Worm (Caenorhabditis elegans) whole organism, young adult: ENCODE measurements around the gene snt-1.

ENCODE experiments used
- B0019.2 ChIP-seq: fragments of 200-800 bp; sonication (Bioruptor generic); conservative IDR thresholded peaks from 2 replicates; pipeline ENCODE4 v1.3.6; 2022; ENCODE audit warnings: missing genetic modification reagents, missing genetic modification characterization, missing compliant biosample characterization
- B0035.1 ChIP-seq: sonication (generic microtip); optimal IDR thresholded peaks from 2 replicates; lab custom pipeline; 2016; ENCODE audit warnings: missing genetic modification characterization, mild to moderate bottlenecking, missing compliant biosample characterization, missing genotype, missing genetic modification reagents
- D2030.7 ChIP-seq: fragments of 200-800 bp; sonication (Bioruptor generic); IDR thresholded peaks from 2 replicates; pipeline ENCODE4 v1.3.6; 2022; ENCODE audit warnings: missing genetic modification reagents, missing genetic modification characterization, missing compliant biosample characterization
- F22D6.2 ChIP-seq: sonication (generic microtip); optimal IDR thresholded peaks from 2 replicates; lab custom pipeline; 2016; ENCODE audit warnings: mild to moderate bottlenecking, missing genetic modification characterization, missing compliant biosample characterization
- F57C9.4 ChIP-seq: sonication (generic microtip); optimal IDR thresholded peaks from 2 replicates; lab custom pipeline; 2017; ENCODE audit warnings: mild to moderate bottlenecking, missing genetic modification characterization, missing compliant biosample characterization
- Y67H2A.10 ChIP-seq: fragments of 200-800 bp; sonication (Bioruptor generic); conservative IDR thresholded peaks from 2 replicates; pipeline ENCODE4 v1.3.6; 2022; ENCODE audit warnings: missing genetic modification reagents, missing genetic modification characterization, missing compliant biosample characterization
- ZK185.1 ChIP-seq: sonication (generic microtip); optimal IDR thresholded peaks from 2 replicates; lab custom pipeline; 2016; ENCODE audit warnings: mild to moderate bottlenecking, missing genetic modification characterization, missing compliant biosample characterization; ENCODE audit not compliant: poor library complexity, severe bottlenecking
- attf-5 ChIP-seq: fragments of 200-800 bp; sonication (Bioruptor generic); optimal IDR thresholded peaks from 2 replicates; lab custom pipeline; 2018; ENCODE audit warnings: mild to moderate bottlenecking, missing genetic modification characterization, missing compliant biosample characterization
- cebp-1 ChIP-seq, 2 experiments: fragments of 200-800 bp in 1 of 2; sonication (Bioruptor generic) in 1 of 2; sonication (generic microtip) in 1 of 2; IDR thresholded peaks in 1 of 2; optimal IDR thresholded peaks in 1 of 2; 2 replicates each; pipeline versions ENCODE4 v1.3.6 to Lab custom; 2017 to 2022; ENCODE audit warnings: missing compliant biosample characterization in 2 of 2, missing genetic modification characterization in 2 of 2, mild to moderate bottlenecking in 1 of 2, missing genetic modification reagents in 1 of 2, moderate library complexity in 1 of 2
- ceh-100 ChIP-seq: fragments of 200-800 bp; sonication (Bioruptor generic); IDR thresholded peaks from 2 replicates; pipeline ENCODE4 v1.3.6; 2022; ENCODE audit warnings: missing genetic modification reagents, missing genetic modification characterization, missing compliant biosample characterization
- ceh-27 ChIP-seq: fragments of 200-800 bp; sonication (Bioruptor generic); optimal IDR thresholded peaks from 2 replicates; lab custom pipeline; 2018; ENCODE audit warnings: mild to moderate bottlenecking, missing genetic modification characterization, moderate library complexity, missing compliant biosample characterization
- dox-1 ChIP-seq: fragments of 200-800 bp; sonication (Bioruptor generic); IDR thresholded peaks from 2 replicates; pipeline ENCODE4 v1.3.6; 2022; ENCODE audit warnings: missing genetic modification reagents, missing genetic modification characterization, missing compliant biosample characterization
- efl-1 ChIP-seq: fragments of 150-350 bp; optimal IDR thresholded peaks from 2 replicates; lab custom pipeline; 2014; ENCODE audit warnings: missing biosample characterization, missing genetic modification reagents, missing genetic modification characterization
- egrh-3 ChIP-seq: fragments of 200-800 bp; sonication (Bioruptor generic); IDR thresholded peaks from 2 replicates; pipeline ENCODE4 v1.3.6; 2022; ENCODE audit warnings: missing genetic modification reagents, missing genetic modification characterization, missing compliant biosample characterization
- ekl-4 ChIP-seq: fragments of 200-800 bp; sonication (Bioruptor generic); IDR thresholded peaks from 2 replicates; pipeline ENCODE4 v1.3.6; 2022; ENCODE audit warnings: missing genetic modification reagents, missing genetic modification characterization, missing compliant biosample characterization
- him-1 ChIP-seq: sonication (generic microtip); optimal IDR thresholded peaks from 2 replicates; lab custom pipeline; 2016; ENCODE audit warnings: missing genotype, missing genetic modification reagents, missing genetic modification characterization, missing compliant biosample characterization
- hlh-12 ChIP-seq: sonication (generic microtip); optimal IDR thresholded peaks from 2 replicates; lab custom pipeline; 2016; ENCODE audit warnings: missing genetic modification characterization, missing compliant biosample characterization
- hmg-1.2 ChIP-seq: fragments of 200-800 bp; sonication (Bioruptor generic); IDR thresholded peaks from 2 replicates; pipeline ENCODE4 v1.3.6; 2022; ENCODE audit warnings: missing genetic modification reagents, missing genetic modification characterization, missing compliant biosample characterization
- hrde-1 ChIP-seq: sonication (generic microtip); optimal IDR thresholded peaks from 2 replicates; lab custom pipeline; 2016; ENCODE audit warnings: missing genetic modification characterization, mild to moderate bottlenecking, missing compliant biosample characterization, moderate library complexity, missing genotype, missing genetic modification reagents, borderline replicate concordance
- lir-1 ChIP-seq: fragments of 200-800 bp; sonication (Bioruptor generic); conservative IDR thresholded peaks from 2 replicates; pipeline ENCODE4 v1.3.6; 2022; ENCODE audit warnings: missing genetic modification reagents, missing genetic modification characterization, missing compliant biosample characterization
- madf-3 ChIP-seq: fragments of 200-800 bp; sonication (Bioruptor generic); IDR thresholded peaks from 2 replicates; pipeline ENCODE4 v1.3.6; 2022; ENCODE audit warnings: missing genetic modification reagents, missing genetic modification characterization, missing compliant biosample characterization
- madf-8 ChIP-seq: fragments of 200-800 bp; sonication (Bioruptor generic); conservative IDR thresholded peaks from 2 replicates; pipeline ENCODE4 v1.3.6; 2022; ENCODE audit warnings: missing genetic modification reagents, missing genetic modification characterization, missing compliant biosample characterization
- mxl-1 ChIP-seq: sonication (generic microtip); optimal IDR thresholded peaks from 2 replicates; lab custom pipeline; 2016; ENCODE audit warnings: missing genetic modification characterization, missing compliant biosample characterization
- nhr-120 ChIP-seq: fragments of 200-800 bp; sonication (Bioruptor generic); IDR thresholded peaks from 2 replicates; pipeline ENCODE4 v1.3.6; 2022; ENCODE audit warnings: missing genetic modification characterization, missing compliant biosample characterization
- nhr-27 ChIP-seq: fragments of 200-800 bp; sonication (Bioruptor generic); optimal IDR thresholded peaks from 2 replicates; lab custom pipeline; 2018; ENCODE audit warnings: mild to moderate bottlenecking, missing genetic modification characterization, moderate library complexity, missing compliant biosample characterization
- nhr-80 ChIP-seq: sonication (generic microtip); optimal IDR thresholded peaks from 2 replicates; lab custom pipeline; 2016; ENCODE audit warnings: missing genetic modification characterization, missing compliant biosample characterization
- pha-4 ChIP-seq: fragments of 150-350 bp; sonication (generic microtip); optimal IDR thresholded peaks from 2 replicates; lab custom pipeline; 2014; ENCODE audit warnings: missing biosample characterization, missing genetic modification reagents, missing genetic modification characterization
- repo-1 ChIP-seq: sonication (generic microtip); optimal IDR thresholded peaks from 2 replicates; lab custom pipeline; 2017; ENCODE audit warnings: mild to moderate bottlenecking, missing genetic modification characterization, missing compliant biosample characterization
- snpc-4 ChIP-seq, 5 experiments: fragments of 150-350 bp in 1 of 5; sonication (generic microtip) in 4 of 5; optimal IDR thresholded peaks; 2 replicates each; lab custom pipeline; 2014 to 2018; ENCODE audit warnings: missing genetic modification characterization in 5 of 5, missing biosample characterization in 3 of 5, antibody characterized with exemption in 2 of 5, mild to moderate bottlenecking in 2 of 5, missing compliant biosample characterization in 2 of 5, missing genotype in 2 of 5, moderate library complexity in 2 of 5, missing genetic modification reagents in 1 of 5
- somi-1 ChIP-seq: fragments of 200-800 bp; sonication (Bioruptor generic); optimal IDR thresholded peaks from 2 replicates; lab custom pipeline; 2018; ENCODE audit warnings: mild to moderate bottlenecking, missing genetic modification characterization, missing compliant biosample characterization
- unc-62 ChIP-seq: fragments of 150-350 bp; optimal IDR thresholded peaks from 2 replicates; lab custom pipeline; 2014; ENCODE audit warnings: missing biosample characterization, missing genetic modification reagents, missing genetic modification characterization
- ztf-26 ChIP-seq: sonication (generic microtip); optimal IDR thresholded peaks from 2 replicates; lab custom pipeline; 2017; ENCODE audit warnings: missing genetic modification characterization, missing compliant biosample characterization
- ztf-6 ChIP-seq: fragments of 200-800 bp; sonication (Bioruptor generic); IDR thresholded peaks from 2 replicates; pipeline ENCODE4 v1.3.6; 2022; ENCODE audit warnings: missing genetic modification reagents, missing genetic modification characterization, missing compliant biosample characterization

The snt-1 gene

ce11 chrII:6828073-6828900 lies 17.5 kb downstream of the snt-1 start (continued):
- TF ChIP-seq ekl-4 (GFP tag; lab: Robert Waterston, UW), result no peak

ce11 chrII:6829108-6829507 lies 18.3 kb downstream of the snt-1 start:
- TF ChIP-seq pha-4 (tag; lab: Kevin White, UChicago) (no peak), unc-62 (GFP tag; lab: Kevin White, UChicago) (peak; percentile 79), dox-1 (GFP tag; lab: Robert Waterston, UW) (0 out of 2 replicates have a peak, but pooled peaks have one; percentile 22), B0019.2 (GFP tag; lab: Robert Waterston, UW) (no peak), hmg-1.2 (GFP tag; lab: Robert Waterston, UW) (peak; percentile 49; the same call in 1 of the 2 replicates), cebp-1 (GFP tag; IDR thresholded peaks at IDR 0.05; lab: Robert Waterston, UW) (no peak), cebp-1 (tag; optimal IDR thresholded peaks at IDR 0.05; lab: Kevin White, UChicago) (peak; percentile 62), nhr-80 (tag; lab: Kevin White, UChicago) (peak; percentile 74), somi-1 (GFP tag; lab: Kevin White, UChicago) (no peak), snpc-4 (GFP tag; optimal IDR thresholded peaks at IDR 0.05; lab: Kevin White, UChicago) (no peak), snpc-4 (tag; optimal IDR thresholded peaks at IDR 0.05; lab: Kevin White, UChicago) (peak in 1 of 4 experiments; percentile 2), ztf-6 (GFP tag; lab: Robert Waterston, UW) (no peak), F57C9.4 (tag; lab: Kevin White, UChicago) (no peak)

DNA sequence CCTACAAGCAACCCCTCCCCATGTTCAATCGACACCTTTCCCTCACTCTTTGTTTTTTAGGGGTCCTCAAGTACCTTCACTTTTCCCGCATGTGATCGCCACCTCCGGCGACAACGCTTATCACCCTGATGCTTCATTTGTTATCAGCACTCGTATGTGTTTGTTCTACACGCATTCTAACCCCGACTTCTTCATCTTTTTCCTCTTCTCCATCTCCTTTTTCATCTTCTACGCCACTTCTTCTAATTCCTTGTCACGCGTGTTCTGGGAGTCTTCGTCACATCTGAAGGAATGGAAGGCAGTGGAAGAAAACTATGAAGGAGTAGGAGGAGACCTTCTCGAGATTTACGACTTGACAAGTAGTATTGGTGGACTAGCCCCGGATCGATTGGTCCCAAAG lies 19.2 kb downstream of the snt-1 start:
- no peak for TF ChIP-seq attf-5
- TF ChIP-seq F22D6.2 (tag; lab: Kevin White, UChicago), result no peak
- 0 out of 2 replicates have a peak, but pooled peaks have one; percentile 18 for TF ChIP-seq dox-1 (GFP tag; lab: Robert Waterston, UW)
- no peak for TF ChIP-seq efl-1 (GFP tag; lab: Kevin White, UChicago)
- TF ChIP-seq, all 124 proteins: peak for 1

ce11 chrII:6830923-6831322 lies 20.2 kb downstream of the snt-1 start:
- TF ChIP-seq D2030.7 (GFP tag; lab: Robert Waterston, UW) (no peak), madf-3 (GFP tag; lab: Robert Waterston, UW) (0 out of 2 replicates have a peak, but pooled peaks have one; percentile 10)

DNA sequence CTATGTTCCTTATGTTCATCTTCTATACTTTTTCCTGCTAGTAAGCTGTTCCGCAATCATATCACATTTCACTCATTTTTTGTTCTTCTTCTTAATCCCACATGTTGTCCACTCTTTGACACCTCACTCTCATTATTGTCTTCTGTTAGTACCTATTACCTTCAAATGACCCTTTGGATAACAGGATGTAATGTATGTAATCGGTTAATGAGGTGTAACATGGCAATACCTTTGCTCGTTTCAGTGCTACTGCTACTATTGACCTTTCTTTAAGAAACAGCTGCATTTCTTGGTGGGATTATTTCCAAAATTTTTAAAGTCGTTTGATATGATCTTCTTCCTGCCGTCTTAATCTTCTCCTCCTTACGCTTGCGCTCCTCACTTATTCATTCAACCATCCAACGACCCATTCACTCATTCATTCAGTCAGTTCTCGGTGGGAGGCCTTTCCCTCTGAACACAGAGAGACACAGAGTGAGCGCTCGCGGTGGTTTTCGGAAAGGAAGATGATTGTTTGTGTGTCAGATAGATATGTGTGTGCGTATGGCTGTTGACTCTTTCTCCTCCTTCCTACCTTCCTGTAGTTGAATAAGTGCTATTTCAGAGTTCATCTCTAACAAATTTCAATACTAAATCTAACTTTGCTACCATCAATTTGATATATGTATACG lies 20.9 kb downstream of the snt-1 start:
- TF ChIP-seq ZK185.1 (no peak), him-1 (no peak), lir-1 (GFP tag; lab: Robert Waterston, UW) (no peak), Y67H2A.10 (GFP tag; lab: Robert Waterston, UW) (no peak), pha-4 (tag; lab: Kevin White, UChicago) (no peak), ceh-100 (GFP tag; lab: Robert Waterston, UW) (no peak), hlh-12 (no peak), nhr-120 (GFP tag; lab: Robert Waterston, UW) (no peak), egrh-3 (no peak), nhr-27 (tag; lab: Kevin White, UChicago) (no peak), B0035.1 (tag; lab: Kevin White, UChicago) (no peak), hrde-1 (no peak), repo-1 (no peak), ztf-26 (tag; lab: Kevin White, UChicago) (no peak), mxl-1 (tag; lab: Kevin White, UChicago) (no peak), madf-8 (GFP tag; lab: Robert Waterston, UW) (no peak), ceh-27 (GFP tag; lab: Kevin White, UChicago) (no peak)
